Fruit fly (Drosophila melanogaster) whole organism, larva: ENCODE measurements around the gene kra.

Source experiments
- noc ChIP-seq: fragments of 200-800 bp; sonication (Bioruptor generic); optimal IDR thresholded peaks from 3 replicates; lab custom pipeline; 2019; ENCODE audit warnings: missing biosample characterization, mild to moderate bottlenecking, missing genetic modification characterization, moderate library complexity

kra gene

DNA sequence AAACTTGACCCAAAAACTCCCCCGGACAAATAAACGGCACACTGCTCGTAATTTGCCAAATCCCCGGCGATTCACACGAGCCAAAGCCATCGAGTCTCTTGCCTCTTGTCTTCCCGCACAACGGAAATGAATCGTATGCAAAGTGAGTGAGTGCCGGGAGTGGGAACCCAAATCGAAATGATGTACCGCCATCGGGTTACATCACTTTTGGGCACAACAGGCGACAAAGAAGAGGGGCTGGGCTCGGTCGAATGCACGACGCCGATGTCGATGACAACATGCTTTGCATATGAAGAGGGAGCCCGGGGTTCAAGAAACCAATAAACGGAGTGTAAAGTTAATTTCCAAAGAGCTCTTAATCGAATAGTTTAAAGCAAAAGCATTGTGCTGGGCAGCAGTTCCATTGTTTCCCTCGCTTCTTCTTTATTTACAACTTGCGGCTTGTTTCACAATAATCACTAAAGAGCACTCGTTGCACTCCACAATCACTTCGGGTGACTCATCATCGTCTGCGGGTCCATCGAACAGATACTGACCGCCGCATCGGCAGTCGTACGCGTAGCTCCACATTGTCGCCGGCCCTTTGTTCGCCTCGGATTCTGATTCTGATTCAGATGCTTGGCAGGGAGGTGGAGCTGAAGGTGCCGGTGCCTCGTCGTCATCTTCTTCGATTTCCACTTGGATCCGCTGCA, 20.9 kb upstream of the kra start:
- TF ChIP-seq noc (tag; lab: Kevin White, UChicago): no peak

dm6 chr3R:5620387-5620956, 19.5 kb upstream of the kra start:
- peak; percentile 76 for TF ChIP-seq noc (tag; lab: Kevin White, UChicago)

DNA sequence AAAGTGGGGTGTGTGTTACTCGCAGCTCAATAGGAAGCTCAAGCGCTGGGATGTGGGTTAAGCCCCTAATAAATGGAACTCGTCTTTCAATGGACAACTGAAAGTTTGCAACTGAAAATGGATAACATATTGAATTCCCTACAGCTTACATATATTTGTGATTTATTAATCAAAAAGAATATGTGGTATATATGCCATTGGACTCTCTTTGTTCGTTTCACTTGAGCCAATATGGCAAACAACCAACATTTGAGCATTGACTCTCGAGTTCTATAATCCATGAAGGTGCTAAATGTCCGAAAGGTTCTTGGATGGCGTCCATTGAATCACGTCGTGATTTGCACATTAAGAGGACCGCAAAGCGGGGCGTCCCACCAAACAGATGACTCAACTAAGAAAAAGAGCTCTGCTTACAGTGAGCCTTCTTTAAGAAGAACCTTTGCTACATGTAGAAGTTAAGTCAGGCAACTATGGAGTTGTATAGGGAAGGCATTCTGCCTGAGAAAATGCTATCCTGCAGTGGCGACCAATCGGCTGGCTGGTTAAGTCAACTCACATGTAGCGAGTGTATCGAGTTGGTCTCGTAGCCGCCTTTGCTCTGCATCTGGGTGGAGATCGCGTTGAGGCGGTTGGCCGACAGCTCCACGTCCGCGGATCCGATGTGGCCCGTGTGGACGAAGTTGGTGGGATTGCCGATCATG, 17.1 kb upstream of the kra start:
- TF ChIP-seq noc (tag; lab: Kevin White, UChicago): no peak

- TF ChIP-seq noc (tag; lab: Kevin White, UChicago): no peak
Observed at dm6 chr3R:5615484-5615883, 14.5 kb upstream of the kra start.

- TF ChIP-seq noc (tag; lab: Kevin White, UChicago): no peak
Observed at dm6 chr3R:5613114-5613443, 12.1 kb upstream of the kra start, which contains the start of gene Atu. Gene Atu (plus strand): TSS chr3R:5613358.

dm6 chr3R:5612372-5613113, 11.6 kb upstream of the kra start, which contains the start of gene Rga:
Gene Rga (minus strand): TSS chr3R:5613112.
- no peak for TF ChIP-seq noc (tag; lab: Kevin White, UChicago)

dm6 chr3R:5611733-5612132, 10.8 kb upstream of the kra start:
- TF ChIP-seq noc (tag; lab: Kevin White, UChicago): no peak

DNA sequence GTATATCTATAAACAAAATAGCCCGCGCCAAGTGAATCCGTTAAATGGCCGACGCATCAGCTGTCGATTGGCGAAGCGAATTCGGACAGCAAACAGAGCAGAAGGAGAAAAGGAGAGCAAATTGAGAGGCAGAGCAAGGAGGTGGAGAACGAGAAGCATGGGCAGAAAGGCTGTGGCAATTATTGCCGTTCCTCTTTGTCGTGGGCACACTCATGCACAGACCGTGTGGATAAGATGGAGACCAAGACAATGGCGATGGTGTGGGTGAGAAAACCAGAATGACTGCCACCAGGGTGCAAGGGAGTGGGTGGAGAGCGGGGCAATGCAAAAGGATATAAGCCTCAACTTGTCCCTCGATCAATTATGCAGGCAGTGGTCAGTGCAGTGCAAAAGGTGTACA, 10.2 kb upstream of the kra start:
- TF ChIP-seq noc (tag; lab: Kevin White, UChicago): no peak

DNA sequence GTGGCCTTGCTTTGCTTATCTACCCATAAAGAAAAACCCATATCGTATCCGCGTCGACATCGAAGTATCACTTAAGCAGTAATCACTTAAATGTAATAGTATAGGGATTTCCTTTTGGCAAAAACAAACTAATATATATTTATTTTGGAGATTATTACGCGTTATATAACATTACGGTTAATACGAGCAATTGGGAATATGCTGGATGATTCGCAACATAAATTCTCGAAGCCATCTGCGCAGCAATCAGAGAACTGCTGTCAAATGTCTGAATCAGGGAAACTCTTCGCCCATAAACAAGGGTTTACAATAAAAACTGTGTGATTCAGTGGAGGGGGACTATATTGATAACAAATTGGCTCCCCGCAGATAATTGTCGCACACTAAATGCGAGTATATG, 9.7 kb upstream of the kra start:
- TF ChIP-seq noc (tag; lab: Kevin White, UChicago): no peak

DNA sequence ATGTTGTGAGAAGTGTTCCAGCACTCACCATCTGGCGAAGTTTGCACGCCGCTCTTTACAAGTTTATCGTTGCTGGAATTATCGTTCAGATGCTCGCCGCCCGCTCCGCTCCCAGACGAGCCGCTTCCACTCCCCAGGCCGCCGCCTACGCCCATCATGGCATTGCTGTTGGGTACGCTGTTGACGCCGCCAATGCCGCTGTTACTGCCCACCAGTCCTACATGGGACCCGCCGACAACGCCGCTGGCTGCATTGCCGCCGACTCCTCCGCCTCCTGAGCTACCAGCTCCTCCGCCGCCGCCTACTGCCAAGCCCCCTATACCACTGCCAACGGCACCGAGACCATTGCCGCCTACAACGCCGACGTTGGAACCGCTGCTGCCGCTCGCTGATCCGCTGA, 7.5 kb upstream of the kra start:
- TF ChIP-seq noc (tag; lab: Kevin White, UChicago): no peak

- TF ChIP-seq noc (tag; lab: Kevin White, UChicago): no peak
Observed at dm6 chr3R:5606477-5606876, 5.5 kb upstream of the kra start, which contains the start of gene asl. Gene asl (minus strand): TSS chr3R:5606543.

DNA sequence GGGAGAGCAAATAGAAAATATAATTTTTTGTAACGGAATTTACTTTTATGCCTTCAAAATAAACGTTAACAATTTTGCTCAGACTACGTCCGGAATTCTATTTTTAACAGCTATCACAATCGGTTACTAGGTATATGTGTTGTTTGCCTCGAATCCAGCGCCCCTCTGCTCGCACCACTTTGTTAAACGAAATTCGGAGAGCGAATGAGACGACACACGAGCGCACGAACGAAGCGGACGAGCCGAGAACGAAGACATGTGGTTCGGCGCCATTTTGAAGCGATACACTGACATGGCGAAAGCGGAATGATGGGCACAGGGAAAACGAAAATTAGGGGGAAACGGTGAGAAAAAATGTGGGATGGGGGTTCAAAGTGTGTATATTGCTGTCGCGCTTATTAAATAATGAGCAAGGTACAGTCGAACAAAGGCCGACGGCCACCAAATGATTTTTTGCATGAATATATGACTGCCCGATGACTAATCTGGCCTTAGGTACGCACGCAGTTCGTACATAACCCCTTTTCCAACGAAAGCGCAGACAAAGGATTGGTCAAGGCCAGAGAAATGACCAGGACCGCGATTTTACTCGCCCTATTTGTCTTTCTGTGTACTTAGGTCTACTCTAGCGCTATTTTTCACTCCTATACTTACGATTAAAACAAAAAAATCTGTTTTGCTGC, 434 bp downstream of the kra start:
- no peak for TF ChIP-seq noc (tag; lab: Kevin White, UChicago)

DNA sequence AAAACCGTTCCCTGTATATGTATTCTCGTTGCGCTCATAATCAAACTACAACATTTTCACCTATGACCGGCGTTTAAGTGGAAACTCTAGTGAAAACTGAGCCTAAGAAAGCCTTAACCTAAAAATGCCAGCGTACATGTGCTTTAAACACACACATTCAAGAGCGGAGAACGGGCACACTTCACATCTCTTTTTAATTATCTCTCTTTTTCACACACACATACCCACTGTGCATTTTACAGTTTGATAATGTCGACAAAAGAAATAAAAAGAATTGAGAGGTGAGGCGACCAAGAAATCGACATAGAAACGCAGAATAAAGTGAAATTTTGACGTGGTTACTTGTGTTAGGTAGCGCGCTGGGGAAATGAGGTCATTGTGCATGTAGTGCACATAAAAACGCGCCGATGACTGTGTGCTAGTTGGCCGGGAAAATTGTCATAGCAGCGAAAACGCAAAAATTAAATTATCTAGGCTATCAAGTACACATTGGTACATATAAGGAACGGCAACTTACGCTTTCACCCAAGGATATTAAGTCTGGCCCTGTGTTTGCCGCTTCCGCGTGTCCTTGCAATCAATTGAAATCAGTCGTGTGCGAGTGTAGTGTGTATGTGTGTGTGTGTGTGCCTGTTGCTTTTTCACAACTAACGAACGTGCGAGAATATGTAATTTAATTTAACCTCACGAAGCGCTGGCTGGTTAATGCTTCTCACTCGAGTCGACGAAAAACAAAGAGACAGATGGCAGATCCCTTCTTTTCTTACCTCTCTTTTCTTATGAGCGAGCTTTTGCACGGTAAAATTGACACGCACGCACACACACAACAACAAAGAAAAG, 1.2 kb downstream of the kra start:
- TF ChIP-seq noc (tag; lab: Kevin White, UChicago): no peak

DNA sequence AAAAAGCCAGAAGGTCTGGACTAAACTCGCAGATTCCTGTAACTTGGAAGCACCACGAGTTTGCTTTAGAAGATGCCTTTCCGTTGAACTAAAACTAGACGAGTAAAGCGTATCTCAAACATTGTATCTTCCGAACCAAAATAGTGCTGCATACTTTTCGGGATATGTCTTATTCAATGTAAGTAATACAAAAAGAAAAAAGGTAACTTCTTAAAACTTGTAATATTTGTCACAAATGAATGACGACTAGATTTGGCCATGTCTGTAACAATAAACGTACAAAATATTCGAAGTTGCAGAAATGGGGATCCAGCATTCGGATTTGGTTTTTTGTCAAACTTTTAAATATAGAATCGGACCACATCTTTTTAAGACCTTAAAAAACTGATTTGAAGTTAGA, 6.1 kb downstream of the kra start:
- no peak for TF ChIP-seq noc (tag; lab: Kevin White, UChicago)
